Worm (Caenorhabditis elegans) whole organism, L2 larva: ENCODE measurements around the gene F46E10.3.

Source experiments
- ZK546.5 ChIP-seq: sonication (generic microtip); optimal IDR thresholded peaks from 2 replicates; lab custom pipeline; 2017; ENCODE audit warnings: missing biosample characterization, missing genetic modification characterization
- ceh-82 ChIP-seq: fragments of 150-350 bp; optimal IDR thresholded peaks from 2 replicates; lab custom pipeline; 2014; ENCODE audit warnings: missing biosample characterization, missing genetic modification characterization
- egl-27 ChIP-seq: sonication (generic microtip); optimal IDR thresholded peaks from 3 replicates; lab custom pipeline; 2017; ENCODE audit warnings: missing biosample characterization, missing genetic modification reagents, missing genetic modification characterization
- elt-3 ChIP-seq: sonication (generic microtip); optimal IDR thresholded peaks from 2 replicates; lab custom pipeline; 2017; ENCODE audit warnings: missing biosample characterization, missing genetic modification characterization
- mab-5 ChIP-seq: fragments of 150-350 bp; optimal IDR thresholded peaks from 2 replicates; lab custom pipeline; 2014; ENCODE audit warnings: missing biosample characterization, missing genetic modification characterization
- snpc-4 ChIP-seq: fragments of 150-350 bp; optimal IDR thresholded peaks from 2 replicates; lab custom pipeline; 2014; ENCODE audit warnings: missing biosample characterization, missing genetic modification characterization
- unc-62 ChIP-seq: fragments of 150-350 bp; optimal IDR thresholded peaks from 2 replicates; lab custom pipeline; 2014; ENCODE audit warnings: missing biosample characterization, missing genetic modification reagents, missing genetic modification characterization
- zag-1 ChIP-seq: fragments of 150-350 bp; optimal IDR thresholded peaks from 2 replicates; lab custom pipeline; 2014; ENCODE audit warnings: missing biosample characterization, missing genetic modification characterization

DNA sequence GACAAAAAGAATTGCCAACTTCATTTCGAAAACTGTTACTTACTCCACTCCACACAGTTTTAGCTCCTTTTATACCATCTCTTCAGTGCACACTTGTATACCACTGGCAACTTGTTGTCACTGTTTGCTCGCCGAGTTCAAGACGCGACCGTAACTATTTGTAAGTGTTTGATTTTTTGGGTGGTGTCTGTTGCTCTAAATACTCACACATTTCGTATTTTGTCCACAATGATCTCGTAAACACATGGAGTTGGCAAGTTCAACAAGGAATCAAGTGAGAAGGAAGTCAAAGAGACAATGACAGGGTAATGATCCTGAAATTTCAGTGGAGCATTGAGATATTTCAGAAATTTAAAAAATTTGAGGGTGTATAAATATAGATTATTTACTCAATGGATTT is 14.9 kb downstream of the F46E10.3 start, which contains the start of gene hpo-26:
- TF ChIP-seq egl-27 (no peak), elt-3 (tag; lab: Kevin White, UChicago) (no peak), ceh-82 (tag; lab: Kevin White, UChicago) (no peak), snpc-4 (tag; lab: Kevin White, UChicago) (no peak), ZK546.5 (tag; lab: Kevin White, UChicago) (no peak), unc-62 (no peak), mab-5 (no peak), zag-1 (no peak)
